Worm (Caenorhabditis elegans) whole organism, early embryonic: ENCODE measurements around the gene pros-1.

Source experiments
- B0310.2 ChIP-seq: sonication (generic microtip); optimal IDR thresholded peaks from 2 replicates; lab custom pipeline; 2016; ENCODE audit warnings: mild to moderate bottlenecking, missing genetic modification characterization, missing compliant biosample characterization
- F13C5.2 ChIP-seq: sonication (generic microtip); optimal IDR thresholded peaks from 2 replicates; lab custom pipeline; 2017; ENCODE audit warnings: mild to moderate bottlenecking, missing genetic modification characterization, inconsistent platforms, missing compliant biosample characterization
- aly-1 ChIP-seq: sonication (generic microtip); optimal IDR thresholded peaks from 2 replicates; lab custom pipeline; 2016; ENCODE audit warnings: missing genetic modification characterization, missing compliant biosample characterization
- ama-1 ChIP-seq: fragments of 150-350 bp; optimal IDR thresholded peaks from 2 replicates; lab custom pipeline; 2014
- ceh-13 ChIP-seq: fragments of 200-800 bp; sonication (Bioruptor generic); optimal IDR thresholded peaks from 2 replicates; lab custom pipeline; 2018; ENCODE audit warnings: mild to moderate bottlenecking, missing genetic modification characterization, missing compliant biosample characterization
- ceh-36 ChIP-seq: sonication (generic microtip); optimal IDR thresholded peaks from 2 replicates; lab custom pipeline; 2016; ENCODE audit warnings: missing genetic modification characterization, inconsistent platforms, missing compliant biosample characterization
- ets-7 ChIP-seq: sonication (generic microtip); optimal IDR thresholded peaks from 2 replicates; lab custom pipeline; 2016; ENCODE audit warnings: missing genotype, missing genetic modification characterization, missing compliant biosample characterization
- flt-1 ChIP-seq: fragments of 200-800 bp; sonication (Bioruptor generic); IDR thresholded peaks from 2 replicates; pipeline ENCODE4 v1.3.6; 2022; ENCODE audit warnings: missing genetic modification characterization, missing compliant biosample characterization
- hmbx-1 ChIP-seq: sonication (generic microtip); optimal IDR thresholded peaks from 2 replicates; lab custom pipeline; 2016; ENCODE audit warnings: mild to moderate bottlenecking, missing genetic modification characterization, missing compliant biosample characterization
- hmg-4 ChIP-seq: fragments of 200-800 bp; sonication (Bioruptor generic); optimal IDR thresholded peaks from 2 replicates; lab custom pipeline; 2018; ENCODE audit warnings: mild to moderate bottlenecking, missing genetic modification characterization, missing compliant biosample characterization
- hnd-1 ChIP-seq: sonication (generic microtip); optimal IDR thresholded peaks from 2 replicates; lab custom pipeline; 2016; ENCODE audit warnings: missing genetic modification characterization, missing compliant biosample characterization
- pes-1 ChIP-seq: fragments of 200-800 bp; sonication (Bioruptor generic); IDR thresholded peaks from 2 replicates; pipeline ENCODE4 v1.3.6; 2022; ENCODE audit warnings: missing genetic modification reagents, missing genetic modification characterization, missing compliant biosample characterization
- scrt-1 ChIP-seq: fragments of 200-800 bp; sonication (Bioruptor generic); IDR thresholded peaks from 2 replicates; pipeline ENCODE4 v1.3.6; 2022; ENCODE audit warnings: missing genetic modification characterization, missing compliant biosample characterization
- sea-1 ChIP-seq: fragments of 200-800 bp; sonication (Bioruptor generic); conservative IDR thresholded peaks from 2 replicates; pipeline ENCODE4 v1.3.6; 2022; ENCODE audit warnings: missing genetic modification characterization, missing compliant biosample characterization
- tbx-11 ChIP-seq: fragments of 200-800 bp; sonication (Bioruptor generic); IDR thresholded peaks from 2 replicates; pipeline ENCODE4 v1.3.6; 2022; ENCODE audit warnings: missing genetic modification characterization, missing compliant biosample characterization
- tbx-37 ChIP-seq: fragments of 200-800 bp; sonication (Bioruptor generic); conservative IDR thresholded peaks from 2 replicates; pipeline ENCODE4 v1.3.6; 2022; ENCODE audit warnings: missing genetic modification reagents, missing genetic modification characterization, missing compliant biosample characterization
- tra-4 ChIP-seq: sonication (generic microtip); optimal IDR thresholded peaks from 2 replicates; lab custom pipeline; 2017; ENCODE audit warnings: missing genetic modification characterization, missing compliant biosample characterization

The pros-1 gene

ce11 chrIII:8069206-8069605 lies 2.1 kb downstream of the pros-1 start:
- TF ChIP-seq scrt-1 (GFP tag; lab: Robert Waterston, UW) (0 out of 2 replicates have a peak, but pooled peaks have one; percentile 8), flt-1 (no peak)

ce11 chrIII:8077180-8077579 lies 10.1 kb downstream of the pros-1 start:
- TF ChIP-seq aly-1 (tag; lab: Kevin White, UChicago) (no peak), tbx-11 (no peak), ama-1 (no peak), tbx-37 (GFP tag; lab: Robert Waterston, UW) (no peak), F13C5.2 (tag; lab: Kevin White, UChicago) (no peak), tra-4 (tag; lab: Kevin White, UChicago) (no peak), scrt-1 (GFP tag; lab: Robert Waterston, UW) (no peak), ceh-36 (tag; lab: Kevin White, UChicago) (no peak), ets-7 (tag; lab: Kevin White, UChicago) (no peak), pes-1 (no peak), ceh-13 (GFP tag; lab: Kevin White, UChicago) (no peak)

ce11 chrIII:8080165-8080738 lies 13.2 kb downstream of the pros-1 start, which contains the start of the genes dcr-1 and apc-2:
Gene dcr-1, minus strand, starts transcription at chrIII:8080281.
Gene apc-2, plus strand, starts transcription at chrIII:8080629.
- TF ChIP-seq B0310.2 (no peak), ama-1 (no peak), tbx-37 (GFP tag; lab: Robert Waterston, UW) (no peak), flt-1 (no peak), aly-1 (tag; lab: Kevin White, UChicago) (no peak), hmg-4 (GFP tag; lab: Kevin White, UChicago) (no peak), F13C5.2 (tag; lab: Kevin White, UChicago) (no peak), ceh-36 (tag; lab: Kevin White, UChicago) (no peak), tra-4 (tag; lab: Kevin White, UChicago) (no peak), ceh-13 (GFP tag; lab: Kevin White, UChicago) (no peak), scrt-1 (GFP tag; lab: Robert Waterston, UW) (no peak), hnd-1 (no peak), pes-1 (no peak), tbx-11 (no peak), hmbx-1 (tag; lab: Kevin White, UChicago) (no peak), ets-7 (tag; lab: Kevin White, UChicago) (no peak), sea-1 (no peak)

- TF ChIP-seq ceh-36 (tag; lab: Kevin White, UChicago): no peak
These were observed 18.3 kb downstream of the pros-1 start, which contains the start of the genes K06H7.7 and grp-1 for ce11 chrIII:8085355-8085754. Gene K06H7.7, minus strand, starts transcription at chrIII:8085475. Gene grp-1, plus strand, starts transcription at chrIII:8085705.

- TF ChIP-seq flt-1 (no peak), ceh-13 (GFP tag; lab: Kevin White, UChicago) (no peak), tra-4 (tag; lab: Kevin White, UChicago) (no peak), hmbx-1 (tag; lab: Kevin White, UChicago) (no peak), hmg-4 (GFP tag; lab: Kevin White, UChicago) (no peak), B0310.2 (no peak), ets-7 (tag; lab: Kevin White, UChicago) (no peak), tbx-37 (GFP tag; lab: Robert Waterston, UW) (no peak), F13C5.2 (tag; lab: Kevin White, UChicago) (no peak), ama-1 (no peak), scrt-1 (GFP tag; lab: Robert Waterston, UW) (no peak)
These were observed 21.1 kb downstream of the pros-1 start, which contains the start of gene vms-1 for ce11 chrIII:8088235-8088634. Gene vms-1, plus strand, starts transcription at chrIII:8088535.

ce11 chrIII:8091408-8091807 lies 24.3 kb downstream of the pros-1 start, which contains the start of gene idi-1:
Gene idi-1, plus strand, starts transcription at chrIII:8091708.
- TF ChIP-seq hmbx-1 (tag; lab: Kevin White, UChicago) (no peak), pes-1 (no peak), ama-1 (no peak), ets-7 (tag; lab: Kevin White, UChicago) (no peak), ceh-36 (tag; lab: Kevin White, UChicago) (no peak)

ce11 chrIII:8093079-8093623 lies 26.1 kb downstream of the pros-1 start, which contains the start of gene K06H7.2:
Gene K06H7.2, plus strand, starts transcription at chrIII:8093573.
- TF ChIP-seq tbx-37 (GFP tag; lab: Robert Waterston, UW): no peak
- TF ChIP-seq sea-1: no peak
- no peak for TF ChIP-seq hnd-1
- no peak for TF ChIP-seq hmg-4 (GFP tag; lab: Kevin White, UChicago)
- no peak for TF ChIP-seq ama-1
- TF ChIP-seq tra-4 (tag; lab: Kevin White, UChicago): no peak
- no peak for TF ChIP-seq hmbx-1 (tag; lab: Kevin White, UChicago)
- TF ChIP-seq pes-1: no peak
- TF ChIP-seq aly-1 (tag; lab: Kevin White, UChicago): no peak

- no peak for TF ChIP-seq B0310.2
- TF ChIP-seq tbx-11: no peak
- no peak for TF ChIP-seq hmbx-1 (tag; lab: Kevin White, UChicago)
- no peak for TF ChIP-seq ceh-13 (GFP tag; lab: Kevin White, UChicago)
- TF ChIP-seq ama-1: no peak
- TF ChIP-seq ceh-36 (tag; lab: Kevin White, UChicago): no peak
- TF ChIP-seq flt-1: no peak
- no peak for TF ChIP-seq aly-1 (tag; lab: Kevin White, UChicago)
- no peak for TF ChIP-seq sea-1
- no peak for TF ChIP-seq hmg-4 (GFP tag; lab: Kevin White, UChicago)
- TF ChIP-seq tbx-37 (GFP tag; lab: Robert Waterston, UW): no peak
- no peak for TF ChIP-seq ets-7 (tag; lab: Kevin White, UChicago)
- TF ChIP-seq pes-1: no peak
- TF ChIP-seq tra-4 (tag; lab: Kevin White, UChicago): no peak
- TF ChIP-seq scrt-1 (GFP tag; lab: Robert Waterston, UW): no peak
- no peak for TF ChIP-seq F13C5.2 (tag; lab: Kevin White, UChicago)
- TF ChIP-seq hnd-1: no peak
These were observed 31.0 kb downstream of the pros-1 start, which contains the start of gene K06H7.8 for ce11 chrIII:8098116-8098515. Gene K06H7.8, minus strand, starts transcription at chrIII:8098216.
